Worm (Caenorhabditis elegans) whole organism, midembryonic: ENCODE results near the gene Y54G2A.38.
A peak's percentile ranks its signal among the peaks of the same experiment; 100 is the strongest.

Source experiments
- T22C8.4 ChIP-seq: fragments of 200-800 bp; sonication (Bioruptor generic); IDR thresholded peaks from 2 replicates; pipeline ENCODE4 v1.3.6; 2022; ENCODE audit warnings: missing genetic modification characterization, missing compliant biosample characterization
- flt-1 ChIP-seq: fragments of 200-800 bp; sonication (Bioruptor generic); IDR thresholded peaks from 2 replicates; pipeline ENCODE4 v1.3.6; 2022; ENCODE audit warnings: missing genetic modification characterization, missing compliant biosample characterization
- med-1 ChIP-seq: sonication (generic microtip); optimal IDR thresholded peaks from 2 replicates; lab custom pipeline; 2017; ENCODE audit warnings: missing genetic modification characterization, mild to moderate bottlenecking, missing compliant biosample characterization, antibody characterized with exemption, missing genetic modification reagents; ENCODE audit not compliant: insufficient read depth
- ref-1 ChIP-seq: fragments of 200-800 bp; sonication (Bioruptor generic); conservative IDR thresholded peaks from 2 replicates; pipeline ENCODE4 v1.3.6; 2022; ENCODE audit warnings: missing genetic modification reagents, missing genetic modification characterization, missing compliant biosample characterization

ce11 chrIV:2808154-2808553, 48.9 kb downstream of the Y54G2A.38 start:
- TF ChIP-seq T22C8.4 (GFP tag; lab: Robert Waterston, UW), result no peak
- no peak for TF ChIP-seq ref-1 (GFP tag; lab: Robert Waterston, UW)
- peak; percentile 44; the same call in 1 of the 2 replicates for TF ChIP-seq flt-1 (GFP tag; lab: Robert Waterston, UW)
- no peak for TF ChIP-seq med-1 (GFP tag; lab: Kevin White, UChicago)
